Worm (Caenorhabditis elegans): ENCODE results near the gene inx-2.

inx-2 gene

DNA sequence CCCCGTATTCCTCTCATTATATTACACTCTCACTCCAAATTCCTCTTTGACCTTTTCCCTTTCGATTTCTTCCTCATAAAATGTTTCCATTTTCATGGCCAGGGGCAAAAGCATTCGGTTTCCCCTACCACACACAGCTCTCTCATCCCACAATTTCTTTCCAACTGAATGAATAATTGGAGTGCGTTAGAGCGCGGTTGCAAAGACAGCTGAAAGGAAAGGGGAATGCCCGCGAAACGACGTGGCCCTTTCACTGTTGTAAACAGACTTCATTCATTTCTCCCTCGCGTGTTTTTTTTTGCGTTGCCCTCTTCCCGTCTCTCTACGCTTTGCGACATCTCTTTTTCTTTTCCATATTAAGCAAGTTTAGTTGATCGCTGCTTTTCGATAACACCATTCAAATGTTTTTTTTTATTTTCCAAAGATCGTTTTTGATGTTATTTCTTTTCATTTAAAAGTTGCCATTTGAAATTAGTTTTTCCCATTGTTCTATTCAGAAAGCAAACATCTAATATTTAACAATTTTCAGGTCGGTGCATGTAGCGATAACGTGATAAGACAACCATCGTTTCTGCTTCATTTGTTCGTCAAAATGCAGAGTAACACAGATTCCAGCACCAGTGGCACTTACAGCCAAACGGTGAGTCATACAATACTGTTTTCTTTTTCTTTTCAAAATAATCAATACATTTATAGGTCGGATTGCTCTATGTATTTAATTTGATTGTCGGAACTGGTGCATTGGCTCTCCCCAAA is 34.0 kb downstream of the inx-2 start, which contains the start of gene C03A3.2:
TSS of gene C03A3.2 (plus strand) at position 530 of the 756 bp plus-strand sequence.
- TF ChIP-seq attf-5 (GFP tag; optimal IDR thresholded peaks at IDR 0.05) (peak; percentile 20), lir-1 (GFP tag; conservative IDR thresholded peaks at IDR 0.05) (no peak), lin-40 (tag; optimal IDR thresholded peaks at IDR 0.05) (peak; percentile 33), mcd-1 (GFP tag; IDR thresholded peaks at IDR 0.05) (peak; percentile 82), hmg-1.2 (GFP tag; IDR thresholded peaks at IDR 0.05) (peak; percentile 45; the same call in 1 of the 2 replicates), ZK185.1 (tag; optimal IDR thresholded peaks at IDR 0.05; ENCODE audit: poor library complexity, severe bottlenecking) (peak; percentile 13), somi-1 (GFP tag; optimal IDR thresholded peaks at IDR 0.05) (peak; percentile 15), nhr-80 (tag; optimal IDR thresholded peaks at IDR 0.05) (peak; percentile 49), ceh-27 (GFP tag; optimal IDR thresholded peaks at IDR 0.05) (peak; percentile 49), F37B4.10 (GFP tag; IDR thresholded peaks at IDR 0.05) (no peak), lin-35 (GFP tag; optimal IDR thresholded peaks at IDR 0.05) (peak in 2 of 3 experiments; percentile 19 to 45), efl-1 (GFP tag; optimal IDR thresholded peaks at IDR 0.05) (no peak), K12H6.12 (tag; optimal IDR thresholded peaks at IDR 0.05) (peak; percentile 69), bed-1 (GFP tag; IDR thresholded peaks at IDR 0.05) (0 out of 2 replicates have a peak, but pooled peaks have one; percentile 60), madf-3 (GFP tag; IDR thresholded peaks at IDR 0.05) (no peak)

DNA sequence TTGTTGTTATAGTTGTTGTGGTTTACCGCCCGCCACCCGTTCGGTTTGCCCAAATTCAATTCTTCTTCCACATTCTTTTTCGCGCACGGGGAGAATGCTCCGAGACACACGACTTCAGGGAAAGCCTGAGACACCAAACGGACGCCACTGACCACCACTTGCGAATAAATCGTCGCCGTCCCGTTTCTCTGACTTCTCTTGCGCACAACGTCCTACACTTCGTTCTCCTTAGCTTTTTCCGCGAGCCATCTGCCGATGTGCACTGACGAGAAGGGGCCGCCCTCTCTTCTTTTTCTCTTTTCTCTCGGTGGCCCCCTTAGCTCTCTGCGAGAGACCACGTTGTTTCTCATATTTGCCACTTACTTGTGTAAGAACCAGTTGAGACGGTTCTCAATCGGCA is 39.5 kb downstream of the inx-2 start, which contains the start of gene C03A3.1:
TSS of gene C03A3.1 (plus strand) at position 291 of the 400 bp plus-strand sequence.
- TF ChIP-seq B0035.1 (tag; optimal IDR thresholded peaks at IDR 0.05) (no peak), ztf-18 (tag; optimal IDR thresholded peaks at IDR 0.05) (peak; percentile 39)

DNA sequence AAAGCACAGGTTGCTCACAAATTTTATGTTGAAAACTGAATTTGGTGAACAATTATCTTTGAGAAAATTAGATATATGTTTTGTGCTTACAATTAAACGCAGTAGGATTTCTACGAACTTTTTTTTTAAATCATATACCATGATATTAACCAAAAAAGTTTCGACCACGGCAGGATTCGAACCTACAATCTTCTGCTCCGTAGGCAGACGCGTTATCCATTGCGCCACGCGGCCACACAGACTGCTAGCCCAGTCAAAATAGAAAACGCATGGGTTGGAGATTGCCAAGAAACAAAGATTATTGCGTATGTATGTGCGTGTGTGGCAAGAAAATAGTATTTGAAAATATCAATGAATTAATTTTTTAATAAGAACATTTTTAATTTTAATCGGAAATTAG is 44.1 kb downstream of the inx-2 start:
- TF ChIP-seq mes-4 (tag; optimal IDR thresholded peaks at IDR 0.05): peak; percentile 77
- peak; percentile 91 for TF ChIP-seq tbp1 (GFP tag; optimal IDR thresholded peaks at IDR 0.05)
- no peak for TF ChIP-seq K11D2.4 (GFP tag; IDR thresholded peaks at IDR 0.05)
- TF ChIP-seq sptf-2 (GFP tag; optimal IDR thresholded peaks at IDR 0.05): peak; percentile 78
- peak; percentile 62 for TF ChIP-seq ceh-27 (GFP tag; optimal IDR thresholded peaks at IDR 0.05)
- TF ChIP-seq dox-1 (GFP tag; IDR thresholded peaks at IDR 0.05): no peak
- peak; percentile 67 for TF ChIP-seq ztf-18 (tag; optimal IDR thresholded peaks at IDR 0.05)
- peak; percentile 91 for TF ChIP-seq rpc-1 (optimal IDR thresholded peaks at IDR 0.05)
- TF ChIP-seq rpc-1 (tag; optimal IDR thresholded peaks at IDR 0.05): peak; percentile 94
- TF ChIP-seq hrde-1 (tag; optimal IDR thresholded peaks at IDR 0.05; ENCODE audit: borderline replicate concordance): peak; percentile 70
- peak; percentile 76 for TF ChIP-seq hmg-1.2 (GFP tag; IDR thresholded peaks at IDR 0.05)
- TF ChIP-seq Y95B8A.8 (GFP tag; IDR thresholded peaks at IDR 0.05): no peak
- TF ChIP-seq ceh-40 (GFP tag; IDR thresholded peaks at IDR 0.05): 0 out of 2 replicates have a peak, but pooled peaks have one; percentile 45
- TF ChIP-seq mxl-1 (tag; optimal IDR thresholded peaks at IDR 0.05): peak; percentile 65
- TF ChIP-seq pha-4 (tag; optimal IDR thresholded peaks at IDR 0.05): no peak
- peak; percentile 23; the same call in 1 of the 2 replicates for TF ChIP-seq egrh-3 (GFP tag; IDR thresholded peaks at IDR 0.05)
- peak; percentile 77; the same call in 1 of the 2 replicates for TF ChIP-seq nfyb-1 (GFP tag; IDR thresholded peaks at IDR 0.05)
- TF ChIP-seq K12H6.12 (tag; optimal IDR thresholded peaks at IDR 0.05): peak; percentile 55
- TF ChIP-seq B0261.1 (tag; optimal IDR thresholded peaks at IDR 0.05): peak; percentile 83
- 0 out of 2 replicates have a peak, but pooled peaks have one; percentile 50 for TF ChIP-seq ztf-28 (GFP tag; IDR thresholded peaks at IDR 0.05)
- TF ChIP-seq akir-1 (GFP tag; optimal IDR thresholded peaks at IDR 0.05): peak; percentile 12
- peak; percentile 40 for TF ChIP-seq attf-5 (GFP tag; optimal IDR thresholded peaks at IDR 0.05)
- peak; percentile 42 for TF ChIP-seq unc-130 (GFP tag; optimal IDR thresholded peaks at IDR 0.05)
- no peak for TF ChIP-seq ekl-4 (GFP tag; IDR thresholded peaks at IDR 0.05)
- TF ChIP-seq dpl-1 (GFP tag; optimal IDR thresholded peaks at IDR 0.05): no peak
- TF ChIP-seq ceh-58 (GFP tag; IDR thresholded peaks at IDR 0.05): no peak
- peak; percentile 88 for TF ChIP-seq ZK185.1 (tag; optimal IDR thresholded peaks at IDR 0.05; ENCODE audit: poor library complexity, severe bottlenecking)
- peak; percentile 49; the same call in 1 of the 2 replicates for TF ChIP-seq ceh-100 (GFP tag; IDR thresholded peaks at IDR 0.05)
- TF ChIP-seq lin-35 (GFP tag; optimal IDR thresholded peaks at IDR 0.05): peak in 1 of 3 experiments; percentile 32
- TF ChIP-seq madf-10 (tag; optimal IDR thresholded peaks at IDR 0.05): peak; percentile 64
- TF ChIP-seq pbrm-1 (GFP tag; IDR thresholded peaks at IDR 0.05): peak; percentile 92
- TF ChIP-seq T07F8.4 (tag; optimal IDR thresholded peaks at IDR 0.05): peak; percentile 48
- peak; percentile 51; the same call in 1 of the 2 replicates for TF ChIP-seq egl-44 (GFP tag; IDR thresholded peaks at IDR 0.05)

All from whole organism, young adult.